Worm (Caenorhabditis elegans) whole organism, L4 larva: ENCODE results near the gene R07E5.17.

Experiments used
- T26A8.4 ChIP-seq: fragments of 200-800 bp; sonication (Bioruptor generic); IDR thresholded peaks from 2 replicates; pipeline ENCODE4 v1.3.6; 2022; ENCODE audit warnings: missing genetic modification characterization, missing compliant biosample characterization
- lin-39 ChIP-seq: fragments of 150-350 bp; optimal IDR thresholded peaks from 2 replicates; lab custom pipeline; 2014; ENCODE audit warnings: missing biosample characterization, missing genetic modification reagents, missing genetic modification characterization
- mep-1 ChIP-seq: fragments of 150-350 bp; sonication (generic microtip); optimal IDR thresholded peaks from 3 replicates; lab custom pipeline; 2014; ENCODE audit warnings: missing biosample characterization, missing genetic modification characterization
- php-3 ChIP-seq: fragments of 200-800 bp; sonication (Bioruptor generic); IDR thresholded peaks from 2 replicates; pipeline ENCODE4 v1.3.6; 2022; ENCODE audit warnings: missing genetic modification reagents, missing genetic modification characterization, missing compliant biosample characterization
- pqm-1 ChIP-seq: sonication (generic microtip); optimal IDR thresholded peaks from 2 replicates; lab custom pipeline; 2017; ENCODE audit warnings: missing biosample characterization, missing genetic modification characterization
- zag-1 ChIP-seq: fragments of 150-350 bp; optimal IDR thresholded peaks from 2 replicates; lab custom pipeline; 2014; ENCODE audit warnings: missing biosample characterization, missing genetic modification characterization

ce11 chrIII:4408251-4408650 is 4.0 kb upstream of the R07E5.17 start, which contains the start of gene gpch-1:
- TF ChIP-seq pqm-1 (tag; lab: Kevin White, UChicago) (no peak), mep-1 (tag; lab: Kevin White, UChicago) (no peak), php-3 (GFP tag; lab: Robert Waterston, UW) (no peak), lin-39 (tag; lab: Kevin White, UChicago) (no peak), T26A8.4 (GFP tag; lab: Robert Waterston, UW) (no peak), zag-1 (tag; lab: Kevin White, UChicago) (no peak)
